Worm (Caenorhabditis elegans) whole organism, L3 larva: ENCODE results near the gene mrps-23.

Experiments used
- elt-3 ChIP-seq, 3 experiments: fragments of 150-350 bp in 1 of 3; sonication (generic microtip) in 2 of 3; optimal IDR thresholded peaks; 2 replicates in 2 of 3; 4 replicates in 1 of 3; lab custom pipeline; 2014 to 2017; ENCODE audit warnings: missing biosample characterization in 3 of 3, missing genetic modification characterization in 3 of 3
- lin-39 ChIP-seq: fragments of 150-350 bp; optimal IDR thresholded peaks from 2 replicates; lab custom pipeline; 2018; ENCODE audit warnings: missing biosample characterization, missing genetic modification reagents, missing genetic modification characterization
- nhr-11 ChIP-seq: fragments of 150-350 bp; optimal IDR thresholded peaks from 2 replicates; lab custom pipeline; 2014; ENCODE audit warnings: missing biosample characterization, missing genetic modification characterization
- ztf-11 ChIP-seq: fragments of 150-350 bp; optimal IDR thresholded peaks from 2 replicates; lab custom pipeline; 2014; ENCODE audit warnings: missing biosample characterization, missing genetic modification characterization

DNA sequence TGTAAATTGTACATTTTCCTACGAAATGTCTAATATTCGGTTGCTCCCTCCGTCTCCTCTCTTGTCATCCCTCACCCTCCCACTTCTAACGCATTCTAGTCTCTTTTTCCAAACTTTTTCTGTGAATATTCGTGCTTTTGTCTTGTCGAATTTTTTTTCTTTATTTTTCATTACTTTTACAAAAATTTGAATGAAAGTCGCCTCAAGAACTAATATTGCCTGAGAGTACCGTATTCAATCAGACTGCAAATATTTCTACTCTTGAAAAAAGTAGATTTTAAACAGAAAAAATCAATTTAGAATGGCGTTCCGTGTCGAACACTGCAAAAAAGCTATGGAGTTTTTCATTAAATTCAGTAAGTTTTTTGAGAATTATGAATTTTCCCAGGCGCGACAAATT, 32.8 kb upstream of the mrps-23 start, which contains the start of gene ZK1098.11:
- TF ChIP-seq elt-3 (tag; optimal IDR thresholded peaks at IDR 0.05; lab: Kevin White, UChicago): no peak
- TF ChIP-seq lin-39: no peak
- TF ChIP-seq nhr-11 (tag; lab: Kevin White, UChicago): no peak
- TF ChIP-seq ztf-11 (tag; lab: Kevin White, UChicago): no peak
